Worm (Caenorhabditis elegans) whole organism, late embryonic: ENCODE results near the gene cdk-11.1.

ENCODE experiments used
- T23F11.4 ChIP-seq: fragments of 200-800 bp; sonication (Bioruptor generic); optimal IDR thresholded peaks from 2 replicates; lab custom pipeline; 2018; ENCODE audit warnings: mild to moderate bottlenecking, missing genetic modification characterization, missing compliant biosample characterization
- Y22D7AL.16 ChIP-seq: sonication (generic microtip); optimal IDR thresholded peaks from 2 replicates; lab custom pipeline; 2016; ENCODE audit warnings: missing genetic modification characterization, missing compliant biosample characterization
- ahr-1 ChIP-seq: sonication (generic microtip); optimal IDR thresholded peaks from 2 replicates; lab custom pipeline; 2016; ENCODE audit warnings: missing genetic modification characterization, missing compliant biosample characterization
- ceh-19 ChIP-seq: fragments of 200-800 bp; sonication (Bioruptor generic); optimal IDR thresholded peaks from 2 replicates; lab custom pipeline; 2018; ENCODE audit warnings: mild to moderate bottlenecking, missing genetic modification characterization, missing compliant biosample characterization
- che-1 ChIP-seq: sonication (generic microtip); optimal IDR thresholded peaks from 2 replicates; lab custom pipeline; 2016; ENCODE audit warnings: mild to moderate bottlenecking, missing genetic modification characterization, missing compliant biosample characterization
- ets-4 ChIP-seq: sonication (generic microtip); optimal IDR thresholded peaks from 2 replicates; lab custom pipeline; 2016; ENCODE audit warnings: missing genetic modification characterization, missing compliant biosample characterization
- eyg-1 ChIP-seq: sonication (generic microtip); optimal IDR thresholded peaks from 2 replicates; lab custom pipeline; 2016; ENCODE audit warnings: missing genotype, missing genetic modification characterization, missing compliant biosample characterization
- hlh-15 ChIP-seq: sonication (generic microtip); optimal IDR thresholded peaks from 2 replicates; lab custom pipeline; 2016; ENCODE audit warnings: missing genetic modification characterization, missing compliant biosample characterization
- hlh-6 ChIP-seq: sonication (generic microtip); optimal IDR thresholded peaks from 2 replicates; lab custom pipeline; 2016; ENCODE audit warnings: missing genotype, missing genetic modification characterization, missing compliant biosample characterization
- pha-2 ChIP-seq: sonication (generic microtip); optimal IDR thresholded peaks from 2 replicates; lab custom pipeline; 2017; ENCODE audit warnings: mild to moderate bottlenecking, missing genetic modification characterization, missing compliant biosample characterization
- rnt-1 ChIP-seq: sonication (generic microtip); optimal IDR thresholded peaks from 2 replicates; lab custom pipeline; 2016; ENCODE audit warnings: missing genetic modification characterization, missing compliant biosample characterization
- tbx-7 ChIP-seq: sonication (generic microtip); optimal IDR thresholded peaks from 2 replicates; lab custom pipeline; 2016; ENCODE audit warnings: missing genotype, missing genetic modification characterization, missing compliant biosample characterization
- ttx-3 ChIP-seq: sonication (generic microtip); optimal IDR thresholded peaks from 2 replicates; lab custom pipeline; 2016; ENCODE audit warnings: missing genetic modification reagents, missing genetic modification characterization, missing compliant biosample characterization
- unc-86 ChIP-seq: sonication (generic microtip); optimal IDR thresholded peaks from 2 replicates; lab custom pipeline; 2016; ENCODE audit warnings: missing genetic modification characterization, missing compliant biosample characterization

The cdk-11.1 gene

DNA sequence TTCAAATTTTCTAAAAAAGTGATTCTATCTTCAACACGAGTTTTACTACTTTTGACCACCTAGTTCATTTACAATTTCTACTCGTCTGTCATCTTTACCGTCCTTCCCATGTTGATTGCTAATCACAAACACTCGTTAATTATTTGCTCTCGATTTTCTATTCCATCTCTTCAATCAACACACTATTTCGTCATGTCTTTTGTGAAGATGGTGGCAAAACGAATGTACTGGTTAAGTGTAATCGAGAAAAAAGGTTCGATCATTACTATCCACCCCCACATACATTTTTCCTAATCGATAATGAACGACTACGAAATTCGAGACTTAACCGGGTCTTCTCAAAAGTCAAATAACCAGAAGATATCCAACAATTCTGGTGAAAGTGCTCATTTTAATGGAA lies 25.6 kb downstream of the cdk-11.1 start, which contains the start of gene cpna-2:
Gene cpna-2 (plus strand): TSS at position 301 of the 400 bp plus-strand sequence.
- no peak for TF ChIP-seq pha-2 (tag; lab: Kevin White, UChicago)
- no peak for TF ChIP-seq T23F11.4 (GFP tag; lab: Kevin White, UChicago)
- TF ChIP-seq Y22D7AL.16 (tag; lab: Kevin White, UChicago) = no peak
- TF ChIP-seq hlh-15 (tag; lab: Kevin White, UChicago) = no peak
- TF ChIP-seq che-1 (tag; lab: Kevin White, UChicago) = no peak
- no peak for TF ChIP-seq eyg-1
- no peak for TF ChIP-seq ceh-19 (GFP tag; lab: Kevin White, UChicago)
- TF ChIP-seq ttx-3 (tag; lab: Kevin White, UChicago) = no peak
- no peak for TF ChIP-seq ets-4 (tag; lab: Kevin White, UChicago)
- TF ChIP-seq hlh-6 (tag; lab: Kevin White, UChicago) = no peak
- TF ChIP-seq ahr-1 (tag; lab: Kevin White, UChicago) = no peak
- TF ChIP-seq rnt-1 (tag; lab: Kevin White, UChicago) = no peak

DNA sequence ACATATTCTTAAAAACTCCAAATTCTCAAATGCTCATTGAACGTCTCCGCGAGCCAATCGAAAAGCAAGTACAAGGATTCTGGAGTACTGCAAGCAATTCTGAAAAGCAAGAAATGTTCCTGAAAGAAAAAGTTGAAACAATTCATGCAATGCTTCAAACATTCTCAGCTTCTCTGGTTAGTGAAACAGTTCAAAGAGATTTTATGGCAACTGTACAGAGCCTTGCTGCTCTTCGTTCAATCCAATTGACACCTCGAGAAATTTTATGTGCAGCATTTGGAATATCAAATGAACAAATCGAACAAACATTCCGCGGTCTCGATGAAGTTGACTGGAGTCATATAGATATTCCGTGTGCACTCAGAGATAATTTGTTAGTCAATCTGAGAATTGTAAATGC lies 37.7 kb downstream of the cdk-11.1 start:
- TF ChIP-seq tbx-7 (tag; lab: Kevin White, UChicago) = no peak
- no peak for TF ChIP-seq T23F11.4 (GFP tag; lab: Kevin White, UChicago)
- TF ChIP-seq unc-86 (tag; lab: Kevin White, UChicago) = no peak
- TF ChIP-seq hlh-15 (tag; lab: Kevin White, UChicago) = no peak
